Worm (Caenorhabditis elegans) whole organism, L4/young adult: ENCODE measurements around the gene frpr-2.

Source experiments
- dao-5 ChIP-seq: sonication (generic microtip); optimal IDR thresholded peaks from 2 replicates; lab custom pipeline; 2016; ENCODE audit warnings: missing genotype, missing genetic modification characterization, moderate library complexity, missing compliant biosample characterization
- him-1 ChIP-seq: sonication (generic microtip); optimal IDR thresholded peaks from 2 replicates; lab custom pipeline; 2016; ENCODE audit warnings: missing genotype, missing genetic modification reagents, missing genetic modification characterization, missing compliant biosample characterization

ce11 chrX:12943166-12943565 lies 22.1 kb upstream of the frpr-2 start, which contains the start of gene gmap-2:
- TF ChIP-seq dao-5 (tag; lab: Kevin White, UChicago) (no peak), him-1 (tag; lab: Kevin White, UChicago) (no peak)
